Worm (Caenorhabditis elegans) whole organism, L1 larva: Measurements from ENCODE around the gene msra-1.
A peak's percentile ranks its signal among the peaks of the same experiment; 100 is the strongest.

Experiments
- C04F5.9 ChIP-seq: sonication (generic microtip); optimal IDR thresholded peaks from 2 replicates; lab custom pipeline; 2016; ENCODE audit warnings: missing genetic modification characterization, missing compliant biosample characterization
- alr-1 ChIP-seq: fragments of 200-800 bp; sonication (Bioruptor generic); optimal IDR thresholded peaks from 2 replicates; lab custom pipeline; 2018; ENCODE audit warnings: borderline replicate concordance, mild to moderate bottlenecking, missing genetic modification characterization, missing compliant biosample characterization
- blmp-1 ChIP-seq: fragments of 150-350 bp; optimal IDR thresholded peaks from 2 replicates; lab custom pipeline; 2014; ENCODE audit warnings: missing biosample characterization, missing genetic modification characterization
- ceh-82 ChIP-seq, 3 experiments: fragments of 150-350 bp in 1 of 3; sonication (generic microtip) in 2 of 3; optimal IDR thresholded peaks; 2 replicates each; lab custom pipeline; 2014 to 2017; ENCODE audit warnings: missing biosample characterization in 3 of 3, missing genetic modification characterization in 3 of 3
- ces-1 ChIP-seq: fragments of 150-350 bp; optimal IDR thresholded peaks from 2 replicates; lab custom pipeline; 2014; ENCODE audit warnings: missing biosample characterization, missing genetic modification reagents, missing genetic modification characterization
- dsc-1 ChIP-seq: sonication (generic microtip); optimal IDR thresholded peaks from 2 replicates; lab custom pipeline; 2016; ENCODE audit warnings: mild to moderate bottlenecking, missing genetic modification characterization, missing compliant biosample characterization
- egl-27 ChIP-seq, 2 experiments: fragments of 150-350 bp in 1 of 2; sonication (generic microtip); optimal IDR thresholded peaks; 3 replicates each; lab custom pipeline; 2017 to 2018; ENCODE audit warnings: missing biosample characterization in 2 of 2, missing genetic modification characterization in 2 of 2, missing genetic modification reagents in 2 of 2
- elt-2 ChIP-seq: sonication (generic microtip); optimal IDR thresholded peaks from 2 replicates; lab custom pipeline; 2016; ENCODE audit warnings: missing genetic modification characterization, mild to moderate bottlenecking, inconsistent platforms, missing compliant biosample characterization, missing genetic modification reagents
- elt-3 ChIP-seq, 6 experiments: fragments of 150-350 bp in 1 of 6; sonication (generic microtip); optimal IDR thresholded peaks; 2 replicates each; lab custom pipeline; 2017 to 2018; ENCODE audit warnings: missing biosample characterization in 6 of 6, missing genetic modification characterization in 6 of 6, inconsistent platforms in 1 of 6
- fkh-4 ChIP-seq: sonication (generic microtip); optimal IDR thresholded peaks from 2 replicates; lab custom pipeline; 2016; ENCODE audit warnings: missing compliant biosample characterization, missing genetic modification characterization, borderline replicate concordance
- hlh-17 ChIP-seq: fragments of 200-800 bp; sonication (Bioruptor generic); optimal IDR thresholded peaks from 2 replicates; lab custom pipeline; 2018; ENCODE audit warnings: missing genetic modification characterization, mild to moderate bottlenecking, missing compliant biosample characterization, moderate library complexity, borderline replicate concordance
- hpl-2 ChIP-seq: fragments of 150-350 bp; optimal IDR thresholded peaks from 2 replicates; lab custom pipeline; 2014; ENCODE audit warnings: missing biosample characterization, missing genetic modification reagents, missing genetic modification characterization
- irx-1 ChIP-seq: sonication (generic microtip); optimal IDR thresholded peaks from 2 replicates; lab custom pipeline; 2016; ENCODE audit warnings: missing genetic modification characterization, missing compliant biosample characterization
- isw-1 ChIP-seq: fragments of 200-800 bp; sonication (Bioruptor generic); IDR thresholded peaks from 2 replicates; pipeline ENCODE4 v1.3.6; 2022; ENCODE audit warnings: missing genetic modification characterization, missing compliant biosample characterization
- lin-14 ChIP-seq: fragments of 200-800 bp; sonication (Bioruptor generic); optimal IDR thresholded peaks from 2 replicates; lab custom pipeline; 2018; ENCODE audit warnings: mild to moderate bottlenecking, missing genetic modification characterization, moderate library complexity, missing compliant biosample characterization
- lin-15B ChIP-seq: fragments of 150-350 bp; sonication (generic microtip); optimal IDR thresholded peaks from 3 replicates; lab custom pipeline; 2014; ENCODE audit warnings: missing biosample characterization, missing genetic modification characterization
- lin-35 ChIP-seq, 2 experiments: fragments of 150-350 bp; optimal IDR thresholded peaks; 2 replicates each; lab custom pipeline; 2014; ENCODE audit warnings: missing biosample characterization in 2 of 2, missing genetic modification characterization in 2 of 2, missing genetic modification reagents in 2 of 2
- lin-39 ChIP-seq: fragments of 150-350 bp; optimal IDR thresholded peaks from 2 replicates; lab custom pipeline; 2014; ENCODE audit warnings: missing biosample characterization, missing genetic modification reagents, missing genetic modification characterization
- lsy-2 ChIP-seq, 2 experiments: fragments of 150-350 bp; optimal IDR thresholded peaks; 2 replicates each; lab custom pipeline; 2014; ENCODE audit warnings: missing biosample characterization in 2 of 2, missing genetic modification characterization in 2 of 2
- mef-2 ChIP-seq: fragments of 150-350 bp; optimal IDR thresholded peaks from 2 replicates; lab custom pipeline; 2014; ENCODE audit warnings: missing biosample characterization, missing genetic modification characterization
- nhr-11 ChIP-seq: fragments of 150-350 bp; optimal IDR thresholded peaks from 2 replicates; lab custom pipeline; 2014; ENCODE audit warnings: missing biosample characterization, missing genetic modification characterization
- nhr-19 ChIP-seq: fragments of 200-800 bp; sonication (Bioruptor generic); conservative IDR thresholded peaks from 2 replicates; pipeline ENCODE4 v1.3.6; 2022; ENCODE audit warnings: missing genetic modification characterization, missing compliant biosample characterization
- nhr-28 ChIP-seq: fragments of 150-350 bp; optimal IDR thresholded peaks from 2 replicates; lab custom pipeline; 2014; ENCODE audit warnings: missing biosample characterization, missing genetic modification characterization
- nhr-85 ChIP-seq: sonication (generic microtip); peaks from one replicate; lab custom pipeline; 2016; ENCODE audit warnings: missing genetic modification characterization, inconsistent platforms, missing compliant biosample characterization
- nhr-90 ChIP-seq: sonication (generic microtip); optimal IDR thresholded peaks from 2 replicates; lab custom pipeline; 2016; ENCODE audit warnings: mild to moderate bottlenecking, missing genetic modification characterization, missing compliant biosample characterization; ENCODE audit not compliant: poor library complexity
- pag-3 ChIP-seq: sonication (generic microtip); optimal IDR thresholded peaks from 2 replicates; lab custom pipeline; 2017; ENCODE audit warnings: missing genetic modification characterization, mild to moderate bottlenecking, missing compliant biosample characterization, antibody characterized with exemption, borderline replicate concordance; ENCODE audit not compliant: insufficient read depth
- pqm-1 ChIP-seq: sonication (generic microtip); optimal IDR thresholded peaks from 3 replicates; lab custom pipeline; 2017; ENCODE audit warnings: missing biosample characterization, missing genetic modification characterization
- rnt-1 ChIP-seq: sonication (generic microtip); optimal IDR thresholded peaks from 2 replicates; lab custom pipeline; 2016; ENCODE audit warnings: mild to moderate bottlenecking, missing genetic modification characterization, moderate library complexity, missing compliant biosample characterization
- snu-23 ChIP-seq: sonication (generic microtip); optimal IDR thresholded peaks from 2 replicates; lab custom pipeline; 2016; ENCODE audit warnings: missing genetic modification characterization, missing compliant biosample characterization
- sptf-1 ChIP-seq: fragments of 150-350 bp; optimal IDR thresholded peaks from 2 replicates; lab custom pipeline; 2014; ENCODE audit warnings: missing biosample characterization, missing genetic modification characterization
- sup-37 ChIP-seq: fragments of 200-800 bp; sonication (Bioruptor generic); optimal IDR thresholded peaks from 2 replicates; lab custom pipeline; 2018; ENCODE audit warnings: mild to moderate bottlenecking, missing genetic modification characterization, missing compliant biosample characterization
- swsn-7 ChIP-seq: sonication (generic microtip); optimal IDR thresholded peaks from 2 replicates; lab custom pipeline; 2016; ENCODE audit warnings: missing genetic modification characterization, missing compliant biosample characterization
- unc-30 ChIP-seq: sonication (generic microtip); optimal IDR thresholded peaks from 2 replicates; lab custom pipeline; 2017; ENCODE audit warnings: missing biosample characterization, missing genetic modification characterization
- unc-62 ChIP-seq: fragments of 150-350 bp; optimal IDR thresholded peaks from 2 replicates; lab custom pipeline; 2014; ENCODE audit warnings: missing biosample characterization, missing genetic modification reagents, missing genetic modification characterization
- unc-86 ChIP-seq: sonication (generic microtip); optimal IDR thresholded peaks from 2 replicates; lab custom pipeline; 2016; ENCODE audit warnings: missing genetic modification characterization, missing compliant biosample characterization
- unc-98 ChIP-seq: fragments of 200-800 bp; sonication (Bioruptor generic); IDR thresholded peaks from 2 replicates; pipeline ENCODE4 v1.3.6; 2022; ENCODE audit warnings: missing genetic modification characterization, missing compliant biosample characterization
- vab-15 ChIP-seq: sonication (generic microtip); optimal IDR thresholded peaks from 2 replicates; lab custom pipeline; 2017; ENCODE audit warnings: missing genotype, mild to moderate bottlenecking, missing genetic modification characterization, missing compliant biosample characterization
- xbp-1 ChIP-seq: sonication (generic microtip); optimal IDR thresholded peaks from 2 replicates; lab custom pipeline; 2016; ENCODE audit warnings: missing genetic modification characterization, missing compliant biosample characterization
- zag-1 ChIP-seq: fragments of 150-350 bp; optimal IDR thresholded peaks from 2 replicates; lab custom pipeline; 2014; ENCODE audit warnings: missing biosample characterization, missing genetic modification characterization
- ztf-4 ChIP-seq: fragments of 150-350 bp; optimal IDR thresholded peaks from 2 replicates; lab custom pipeline; 2014; ENCODE audit warnings: missing biosample characterization, missing genetic modification characterization

Gene msra-1

ce11 chrII:7411930-7412329 is 48.1 kb upstream of the msra-1 start, which contains the start of gene K02A2.5:
K02A2.5 (minus strand) TSS chrII:7412030.
- TF ChIP-seq ztf-4 (tag; lab: Kevin White, UChicago) (no peak), nhr-28 (tag; lab: Kevin White, UChicago) (no peak), swsn-7 (tag; lab: Kevin White, UChicago) (no peak), unc-98 (GFP tag; lab: Robert Waterston, UW) (no peak), hpl-2 (no peak), ces-1 (GFP tag; lab: Kevin White, UChicago) (no peak), unc-86 (tag; lab: Kevin White, UChicago) (no peak)

- TF ChIP-seq nhr-19 (GFP tag; lab: Robert Waterston, UW), result no peak
- TF ChIP-seq pag-3, result no peak
- no peak for TF ChIP-seq pqm-1 (tag; lab: Kevin White, UChicago)
- no peak for TF ChIP-seq unc-30 (tag; lab: Kevin White, UChicago)
- TF ChIP-seq xbp-1 (tag; lab: Kevin White, UChicago), result no peak
- TF ChIP-seq blmp-1 (tag; lab: Kevin White, UChicago), result no peak
- TF ChIP-seq, all 84 proteins: peak for 0
These were observed 44.4 kb upstream of the msra-1 start, which contains the start of gene srd-55 for ce11 chrII:7408192-7408591. srd-55 (plus strand) TSS chrII:7408492.

- TF ChIP-seq nhr-90 (tag; lab: Kevin White, UChicago), result no peak
- TF ChIP-seq ceh-82 (tag; optimal IDR thresholded peaks at IDR 0.05; lab: Kevin White, UChicago), result no peak
- no peak for TF ChIP-seq alr-1 (tag; lab: Kevin White, UChicago)
- peak; percentile 67 for TF ChIP-seq blmp-1 (tag; lab: Kevin White, UChicago)
- TF ChIP-seq unc-62 (GFP tag; lab: Kevin White, UChicago), result no peak
These were observed 42.6 kb upstream of the msra-1 start for ce11 chrII:7406438-7406837.

- peak in 1 of 2 experiments; percentile 16 for TF ChIP-seq lsy-2 (tag; optimal IDR thresholded peaks at IDR 0.05; lab: Kevin White, UChicago)
- TF ChIP-seq blmp-1 (tag; lab: Kevin White, UChicago), result peak; percentile 100
- TF ChIP-seq nhr-90 (tag; lab: Kevin White, UChicago), result no peak
- no peak for TF ChIP-seq dsc-1 (tag; lab: Kevin White, UChicago)
- TF ChIP-seq snu-23, result no peak
- peak in 3 of 6 experiments; percentile 23 to 41 (median 40) for TF ChIP-seq elt-3 (tag; optimal IDR thresholded peaks at IDR 0.05; lab: Kevin White, UChicago)
- TF ChIP-seq lin-39 (tag; lab: Kevin White, UChicago), result no peak
- no peak for TF ChIP-seq lin-15B (tag; lab: Kevin White, UChicago)
- no peak for TF ChIP-seq egl-27 (tag; optimal IDR thresholded peaks at IDR 0.05; lab: Kevin White, UChicago)
- TF ChIP-seq lin-14, result peak; percentile 75
- no peak for TF ChIP-seq sup-37
- TF ChIP-seq hlh-17 (GFP tag; lab: Kevin White, UChicago), result no peak
- TF ChIP-seq pag-3, result no peak
- TF ChIP-seq nhr-11 (tag; lab: Kevin White, UChicago), result no peak
- no peak for TF ChIP-seq sptf-1 (tag; lab: Kevin White, UChicago)
- no peak for TF ChIP-seq nhr-28 (tag; lab: Kevin White, UChicago)
- no peak for TF ChIP-seq swsn-7 (tag; lab: Kevin White, UChicago)
- TF ChIP-seq isw-1 (GFP tag; lab: Robert Waterston, UW), result no peak
- no peak for TF ChIP-seq C04F5.9
- peak; percentile 88 for TF ChIP-seq nhr-85 (tag; lab: Kevin White, UChicago)
- no peak for TF ChIP-seq unc-30 (tag; lab: Kevin White, UChicago)
- TF ChIP-seq lin-35 (GFP tag; optimal IDR thresholded peaks at IDR 0.05; lab: Kevin White, UChicago), result no peak
- TF ChIP-seq fkh-4 (tag; lab: Kevin White, UChicago), result no peak
- TF ChIP-seq rnt-1 (tag; lab: Kevin White, UChicago), result no peak
- no peak for TF ChIP-seq mef-2 (tag; lab: Kevin White, UChicago)
- no peak for TF ChIP-seq zag-1
- no peak for TF ChIP-seq vab-15
- TF ChIP-seq elt-2 (tag; lab: Kevin White, UChicago), result no peak
- TF ChIP-seq irx-1 (tag; lab: Kevin White, UChicago), result no peak
These were observed 41.4 kb upstream of the msra-1 start for ce11 chrII:7405262-7405661.
